Worm (Caenorhabditis elegans) whole organism, L4 larva: ENCODE data around the gene T25B6.5.

Experiments used
- ceh-82 ChIP-seq: sonication (generic microtip); optimal IDR thresholded peaks from 2 replicates; lab custom pipeline; 2017; ENCODE audit warnings: missing biosample characterization, missing genetic modification characterization
- ces-1 ChIP-seq: fragments of 150-350 bp; sonication (generic microtip); optimal IDR thresholded peaks from 4 replicates; lab custom pipeline; 2014; ENCODE audit warnings: missing biosample characterization, missing genetic modification reagents, missing genetic modification characterization
- dmd-8 ChIP-seq: fragments of 200-800 bp; sonication (Bioruptor generic); IDR thresholded peaks from 2 replicates; pipeline ENCODE4 v1.3.6; 2022; ENCODE audit warnings: missing genetic modification characterization, missing compliant biosample characterization
- hlh-30 ChIP-seq: sonication (generic microtip); optimal IDR thresholded peaks from 2 replicates; lab custom pipeline; 2017; ENCODE audit warnings: antibody characterized with exemption, mild to moderate bottlenecking, missing genetic modification characterization, missing compliant biosample characterization; ENCODE audit not compliant: insufficient read depth
- lin-15B ChIP-seq: fragments of 150-350 bp; sonication (generic microtip); optimal IDR thresholded peaks from 3 replicates; lab custom pipeline; 2014; ENCODE audit warnings: missing biosample characterization, missing genetic modification characterization
- madf-9 ChIP-seq: fragments of 200-800 bp; sonication (Bioruptor generic); conservative IDR thresholded peaks from 2 replicates; pipeline ENCODE4 v1.3.6; 2022; ENCODE audit warnings: missing genetic modification reagents, missing genetic modification characterization, missing compliant biosample characterization
- mes-2 ChIP-seq: sonication (generic microtip); optimal IDR thresholded peaks from 2 replicates; lab custom pipeline; 2016; ENCODE audit warnings: missing genotype, mild to moderate bottlenecking, missing genetic modification characterization, missing compliant biosample characterization; ENCODE audit not compliant: poor library complexity, severe bottlenecking
- nhr-76 ChIP-seq: fragments of 150-350 bp; optimal IDR thresholded peaks from 2 replicates; lab custom pipeline; 2014; ENCODE audit warnings: missing biosample characterization, missing genetic modification characterization
- nhr-77 ChIP-seq: fragments of 150-350 bp; optimal IDR thresholded peaks from 2 replicates; lab custom pipeline; 2014; ENCODE audit warnings: missing biosample characterization, missing genetic modification characterization
- pqm-1 ChIP-seq: sonication (generic microtip); optimal IDR thresholded peaks from 2 replicates; lab custom pipeline; 2017; ENCODE audit warnings: missing biosample characterization, missing genetic modification characterization
- rbr-2 ChIP-seq: sonication (generic microtip); optimal IDR thresholded peaks from 2 replicates; lab custom pipeline; 2016; ENCODE audit warnings: missing genotype, missing genetic modification characterization, missing compliant biosample characterization
- saeg-2 ChIP-seq: fragments of 200-800 bp; sonication (Bioruptor generic); IDR thresholded peaks from 2 replicates; pipeline ENCODE4 v1.3.6; 2022; ENCODE audit warnings: missing genetic modification reagents, missing genetic modification characterization, missing compliant biosample characterization
- unc-130 ChIP-seq: sonication (generic microtip); optimal IDR thresholded peaks from 2 replicates; lab custom pipeline; 2016; ENCODE audit warnings: missing genetic modification reagents, missing genetic modification characterization, missing compliant biosample characterization

- TF ChIP-seq dmd-8 (GFP tag; lab: Robert Waterston, UW) (no peak), unc-130 (GFP tag; lab: Kevin White, UChicago) (no peak), ces-1 (GFP tag; lab: Kevin White, UChicago) (no peak), nhr-76 (tag; lab: Kevin White, UChicago) (no peak), ceh-82 (tag; lab: Kevin White, UChicago) (no peak), pqm-1 (tag; lab: Kevin White, UChicago) (no peak), nhr-77 (tag; lab: Kevin White, UChicago) (no peak), lin-15B (tag; lab: Kevin White, UChicago) (no peak), madf-9 (GFP tag; lab: Robert Waterston, UW) (no peak), hlh-30 (tag; lab: Kevin White, UChicago) (no peak), mes-2 (tag; lab: Kevin White, UChicago) (no peak), rbr-2 (tag; lab: Kevin White, UChicago) (no peak), saeg-2 (GFP tag; lab: Robert Waterston, UW) (no peak)
These were observed 7.5 kb upstream of the T25B6.5 start, which contains the start of gene snf-12 for ce11 chrX:9028909-9029520.
